Fruit fly (Drosophila melanogaster) S2 (cell line): ENCODE measurements around the gene Sgf11.

Experiments
- CG8478 ChIP-seq: fragments of >200 bp; optimal IDR thresholded peaks from 2 replicates; lab custom pipeline; 2018
- CTCF ChIP-seq, 2 experiments: fragments of >200 bp; optimal IDR thresholded peaks; 2 replicates each; lab custom pipeline; 2018

The Sgf11 gene

DNA sequence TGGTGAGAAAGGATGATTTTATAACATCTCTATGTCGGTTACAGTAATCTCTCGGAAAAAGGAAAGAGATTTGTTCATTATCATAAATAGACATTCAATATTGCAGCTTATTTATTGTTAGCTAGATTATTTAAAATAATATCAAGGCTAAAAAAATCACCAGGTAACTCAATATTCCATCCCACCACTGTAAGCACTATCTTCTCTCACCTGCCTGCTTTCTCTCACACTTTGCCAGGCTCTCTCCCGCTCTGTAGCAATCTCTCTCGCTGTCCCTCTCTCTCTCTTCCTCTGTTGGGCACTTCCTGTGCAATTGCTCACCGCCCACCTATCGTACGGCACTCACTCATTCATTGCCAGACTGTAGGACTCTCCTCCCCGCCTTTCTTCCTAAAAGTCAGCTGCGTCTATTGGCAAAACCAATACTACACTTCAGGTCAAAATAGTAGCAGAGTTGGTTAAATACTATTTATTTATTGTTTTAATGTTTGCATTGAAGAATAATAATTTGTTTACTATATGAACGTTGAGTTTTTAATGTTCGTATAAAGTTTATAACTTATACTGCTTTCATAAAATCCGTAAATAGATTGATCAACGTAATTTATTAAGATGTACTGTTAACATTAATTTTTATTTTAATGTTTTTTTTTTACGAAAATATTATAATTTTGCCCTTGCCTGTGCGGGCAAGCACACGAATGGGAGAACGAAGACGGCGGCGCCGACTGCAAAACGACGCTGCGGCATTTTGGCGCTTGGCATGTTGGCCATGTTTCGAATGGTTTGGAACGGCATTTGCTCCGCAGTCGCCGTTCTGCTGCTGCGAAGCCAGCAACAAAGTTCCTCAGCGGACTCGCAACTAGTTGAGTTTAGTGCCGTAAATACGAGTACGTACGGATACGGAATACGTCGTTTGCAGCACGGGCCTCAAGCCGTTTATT, 40.8 kb downstream of the Sgf11 start:
- TF ChIP-seq CG8478 (lab: Kevin White, UChicago) (no peak), CTCF (optimal IDR thresholded peaks at IDR 0.05; lab: Kevin White, UChicago) (no peak)

DNA sequence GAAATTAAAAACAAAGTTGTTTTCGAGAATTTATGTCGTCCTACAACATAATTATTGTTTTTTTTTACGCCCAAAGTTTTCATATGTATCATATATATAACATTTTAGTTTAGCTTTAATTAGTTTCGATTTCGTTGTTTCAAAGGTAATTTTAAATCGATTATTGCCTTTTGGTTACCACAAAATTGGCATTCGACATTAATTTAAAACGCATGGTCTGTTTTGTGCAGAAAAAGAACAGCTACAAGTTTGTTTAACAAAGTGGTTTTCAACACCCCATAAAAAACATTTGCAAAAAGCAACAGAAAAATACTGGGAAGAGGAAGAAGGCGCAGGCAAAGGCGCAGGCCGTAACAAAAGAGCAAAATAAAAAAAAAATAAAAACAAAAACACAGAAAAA, 43.1 kb downstream of the Sgf11 start:
- TF ChIP-seq CG8478 (lab: Kevin White, UChicago) (no peak), CTCF (optimal IDR thresholded peaks at IDR 0.05; lab: Kevin White, UChicago) (no peak)

DNA sequence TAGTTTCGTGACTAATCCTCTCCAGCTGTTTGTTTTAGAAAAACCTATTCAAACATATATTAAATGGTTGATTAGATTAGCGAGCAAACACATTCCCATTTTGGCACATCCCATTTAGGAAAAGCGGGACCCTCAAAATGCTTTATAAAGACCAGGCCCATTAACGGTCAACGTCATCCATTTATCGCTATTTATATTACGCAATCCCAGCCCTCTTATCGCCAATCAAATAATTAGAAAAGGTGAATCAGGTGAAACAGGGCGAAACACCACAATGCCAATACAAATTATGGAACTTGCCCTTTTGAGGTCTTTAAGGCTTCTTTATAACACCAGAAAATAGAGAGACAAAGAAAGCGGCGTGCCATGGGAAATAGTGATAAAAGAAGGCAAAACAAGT, 43.6 kb downstream of the Sgf11 start:
- TF ChIP-seq CTCF (optimal IDR thresholded peaks at IDR 0.05; lab: Kevin White, UChicago) (no peak), CG8478 (lab: Kevin White, UChicago) (no peak)

DNA sequence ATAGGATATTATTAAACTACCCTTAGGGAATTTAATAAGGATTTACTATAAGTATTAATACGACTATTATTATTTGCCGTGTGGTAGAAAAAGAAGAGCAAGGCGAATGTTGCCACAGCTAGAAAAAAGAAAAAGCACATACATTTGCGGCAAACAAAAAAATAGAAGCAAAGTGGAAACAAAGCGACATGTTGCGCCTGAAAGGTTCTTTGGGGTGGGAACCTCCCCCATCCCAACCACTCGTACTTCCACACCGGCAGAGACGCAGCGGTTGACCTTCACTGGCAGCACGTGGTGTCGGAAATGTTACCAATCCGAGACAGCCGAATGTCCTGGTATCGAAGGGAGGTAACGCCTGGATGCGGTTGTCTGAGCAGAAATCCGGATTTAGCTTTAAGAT, 44.3 kb downstream of the Sgf11 start:
- TF ChIP-seq CTCF (optimal IDR thresholded peaks at IDR 0.05; lab: Kevin White, UChicago) (no peak), CG8478 (lab: Kevin White, UChicago) (no peak)

DNA sequence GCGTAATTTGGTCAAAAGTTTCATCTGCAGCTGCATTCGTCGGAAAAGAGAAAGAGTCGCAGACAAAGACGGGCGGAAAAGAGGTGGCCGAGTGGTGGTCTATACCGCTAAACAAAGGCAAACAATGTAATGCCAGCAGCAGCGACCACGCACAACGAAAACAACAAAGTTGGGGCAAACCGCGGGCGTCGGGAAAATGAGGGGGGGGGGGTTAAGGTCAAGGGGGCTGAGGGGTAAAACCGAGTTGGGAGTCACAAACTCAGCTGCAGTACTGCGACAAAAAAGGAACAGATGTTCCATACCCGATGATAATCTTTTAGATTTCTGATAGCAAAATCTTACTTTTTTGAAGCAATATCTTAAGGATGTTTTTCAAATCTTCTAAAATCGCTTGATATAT, 44.9 kb downstream of the Sgf11 start:
- no peak for TF ChIP-seq CG8478 (lab: Kevin White, UChicago)
- no peak for TF ChIP-seq CTCF (optimal IDR thresholded peaks at IDR 0.05; lab: Kevin White, UChicago)

DNA sequence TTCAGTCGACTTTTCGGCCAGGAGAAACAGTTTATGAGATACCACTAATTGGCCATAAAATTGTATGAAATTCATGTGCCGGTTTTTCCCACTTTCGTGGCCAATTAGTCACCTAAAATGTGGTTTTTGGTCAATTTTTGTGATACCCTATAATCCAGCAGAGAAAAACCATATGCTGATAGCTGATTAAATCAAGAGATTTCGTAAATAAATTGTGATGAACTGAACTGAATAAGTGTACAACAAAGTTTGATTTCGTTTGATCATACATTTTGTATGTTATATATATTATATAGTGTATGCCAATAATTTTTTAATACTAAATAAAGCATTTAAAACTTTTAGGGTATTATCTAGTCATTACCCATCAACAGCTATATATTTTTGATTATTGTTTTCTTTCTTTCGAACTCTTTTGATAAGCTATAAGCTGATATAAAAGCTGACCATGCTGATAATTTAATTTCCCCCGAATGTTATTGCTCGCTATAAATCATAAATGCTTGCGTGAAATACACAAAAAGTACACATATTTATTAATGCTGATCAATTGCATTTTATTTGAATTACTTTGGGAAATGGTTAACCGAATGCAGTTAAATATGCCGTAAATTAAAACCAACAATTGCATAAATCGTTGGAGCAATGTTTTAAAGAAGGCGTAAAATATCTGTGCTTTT, 46.7 kb downstream of the Sgf11 start:
- TF ChIP-seq CTCF (optimal IDR thresholded peaks at IDR 0.05; lab: Kevin White, UChicago) (no peak), CG8478 (lab: Kevin White, UChicago) (no peak)

DNA sequence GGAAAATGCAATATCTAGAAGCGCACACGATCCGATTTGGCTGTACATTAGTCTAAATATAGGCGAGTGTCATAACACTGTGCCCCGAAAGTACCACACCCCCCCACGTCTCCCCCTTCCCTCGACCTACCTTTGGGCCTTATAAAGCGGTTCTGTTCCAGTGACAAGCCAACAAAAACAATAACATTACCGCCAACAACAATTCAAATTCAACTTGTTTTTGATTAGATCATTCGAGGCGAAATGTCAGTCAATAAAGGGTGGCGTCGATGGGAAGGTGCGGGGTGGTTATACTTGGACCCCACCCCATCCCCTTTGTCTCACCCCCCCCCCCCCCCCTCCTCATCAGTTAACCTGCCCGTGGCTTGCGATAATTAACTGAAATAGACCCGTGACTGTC, 48.6 kb downstream of the Sgf11 start:
- TF ChIP-seq CG8478 (lab: Kevin White, UChicago) = no peak
- TF ChIP-seq CTCF (optimal IDR thresholded peaks at IDR 0.05; lab: Kevin White, UChicago) = no peak

DNA sequence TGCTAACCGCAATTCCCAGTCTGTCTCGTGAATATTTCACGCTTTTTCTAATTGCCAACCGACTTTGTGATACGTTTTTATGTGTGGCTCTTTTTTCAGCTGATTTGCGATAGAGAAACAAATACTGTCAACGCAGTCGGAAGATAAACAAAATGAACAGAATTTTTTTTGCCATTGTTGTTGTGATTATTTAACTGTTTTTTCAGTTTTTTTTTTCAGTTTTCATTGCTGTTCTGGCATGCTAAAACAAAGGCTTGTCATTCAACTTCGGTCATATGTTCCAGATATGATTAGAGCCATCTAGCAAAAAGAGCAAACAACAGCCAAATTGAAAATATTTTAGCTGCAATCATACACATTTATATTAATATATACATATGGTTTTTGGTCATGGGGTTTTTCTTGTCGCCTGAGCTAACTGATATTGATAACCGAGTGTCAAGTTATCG, 49.4 kb downstream of the Sgf11 start:
- TF ChIP-seq CG8478 (lab: Kevin White, UChicago) = no peak
- TF ChIP-seq CTCF (optimal IDR thresholded peaks at IDR 0.05; lab: Kevin White, UChicago) = no peak
